Worm (Caenorhabditis elegans) whole organism, midembryonic: ENCODE results near the gene ZK185.1.

Experiments
- T22C8.4 ChIP-seq: fragments of 200-800 bp; sonication (Bioruptor generic); IDR thresholded peaks from 2 replicates; pipeline ENCODE4 v1.3.6; 2022; ENCODE audit warnings: missing genetic modification characterization, missing compliant biosample characterization
- cog-1 ChIP-seq: sonication (generic microtip); optimal IDR thresholded peaks from 2 replicates; lab custom pipeline; 2016; ENCODE audit warnings: missing genetic modification characterization, missing compliant biosample characterization
- flt-1 ChIP-seq: fragments of 200-800 bp; sonication (Bioruptor generic); IDR thresholded peaks from 2 replicates; pipeline ENCODE4 v1.3.6; 2022; ENCODE audit warnings: missing genetic modification characterization, missing compliant biosample characterization
- klf-2 ChIP-seq: fragments of 200-800 bp; sonication (Bioruptor generic); conservative IDR thresholded peaks from 2 replicates; pipeline ENCODE4 v1.3.6; 2022; ENCODE audit warnings: missing genetic modification reagents, missing genetic modification characterization, missing compliant biosample characterization
- med-1 ChIP-seq: sonication (generic microtip); optimal IDR thresholded peaks from 2 replicates; lab custom pipeline; 2017; ENCODE audit warnings: missing genetic modification characterization, mild to moderate bottlenecking, missing compliant biosample characterization, antibody characterized with exemption, missing genetic modification reagents; ENCODE audit not compliant: insufficient read depth
- ref-1 ChIP-seq: fragments of 200-800 bp; sonication (Bioruptor generic); conservative IDR thresholded peaks from 2 replicates; pipeline ENCODE4 v1.3.6; 2022; ENCODE audit warnings: missing genetic modification reagents, missing genetic modification characterization, missing compliant biosample characterization
- tab-1 ChIP-seq: fragments of 200-800 bp; sonication (Bioruptor generic); IDR thresholded peaks from 2 replicates; pipeline ENCODE4 v1.3.6; 2022; ENCODE audit warnings: missing genetic modification characterization, missing compliant biosample characterization
- ztf-23 ChIP-seq: fragments of 200-800 bp; sonication (Bioruptor generic); IDR thresholded peaks from 2 replicates; pipeline ENCODE4 v1.3.6; 2022; ENCODE audit warnings: missing genetic modification reagents, missing genetic modification characterization, missing compliant biosample characterization
- ztf-29 ChIP-seq: fragments of 200-800 bp; sonication (Bioruptor generic); IDR thresholded peaks from 2 replicates; pipeline ENCODE4 v1.3.6; 2022; ENCODE audit warnings: missing genetic modification reagents, missing genetic modification characterization, missing compliant biosample characterization

ce11 chrIV:4542972-4543371, 5.4 kb upstream of the ZK185.1 start:
- TF ChIP-seq ref-1 (GFP tag; lab: Robert Waterston, UW) (no peak), T22C8.4 (GFP tag; lab: Robert Waterston, UW) (no peak), med-1 (GFP tag; lab: Kevin White, UChicago) (no peak), cog-1 (tag; lab: Kevin White, UChicago) (no peak), flt-1 (no peak), ztf-29 (no peak), ztf-23 (GFP tag; lab: Robert Waterston, UW) (no peak), klf-2 (GFP tag; lab: Robert Waterston, UW) (no peak), tab-1 (GFP tag; lab: Robert Waterston, UW) (no peak)
